Worm (Caenorhabditis elegans): Measurements from ENCODE around the gene grl-12.

Gene grl-12

ce11 chrV:8657911-8658310 lies 21.1 kb upstream of the grl-12 start:
- TF ChIP-seq skn-1 (tag; optimal IDR thresholded peaks at IDR 0.05) (peak; percentile 80), lin-14 (GFP tag; optimal IDR thresholded peaks at IDR 0.05) (no peak), C34B4.2 (tag; optimal IDR thresholded peaks at IDR 0.05) (no peak), dsc-1 (tag; optimal IDR thresholded peaks at IDR 0.05) (no peak), alr-1 (tag; optimal IDR thresholded peaks at IDR 0.05; ENCODE audit: borderline replicate concordance) (no peak), efl-1 (optimal IDR thresholded peaks at IDR 0.05) (no peak), efl-1 (GFP tag; optimal IDR thresholded peaks at IDR 0.05 in 1 of 2) (peak in 1 of 2 experiments; percentile 79), vab-15 (tag; optimal IDR thresholded peaks at IDR 0.05) (no peak), lir-3 (tag; optimal IDR thresholded peaks at IDR 0.05; ENCODE audit: poor library complexity) (no peak), hpl-2 (GFP tag; optimal IDR thresholded peaks at IDR 0.05) (no peak), nhr-85 (tag) (peak; percentile 51), nhr-237 (tag; optimal IDR thresholded peaks at IDR 0.05) (no peak), efl-3 (GFP tag; optimal IDR thresholded peaks at IDR 0.05) (no peak), C04F5.9 (tag; optimal IDR thresholded peaks at IDR 0.05) (no peak), lin-35 (GFP tag; optimal IDR thresholded peaks at IDR 0.05) (peak in 1 of 2 experiments; percentile 3), sup-37 (GFP tag; optimal IDR thresholded peaks at IDR 0.05) (no peak)

ce11 chrV:8654460-8655419 lies 17.9 kb upstream of the grl-12 start:
- TF ChIP-seq lin-35 (GFP tag; optimal IDR thresholded peaks at IDR 0.05) = peak in 1 of 2 experiments; percentile 48
- TF ChIP-seq rnt-1 (tag; optimal IDR thresholded peaks at IDR 0.05) = peak; percentile 31
- TF ChIP-seq egl-13 (tag; optimal IDR thresholded peaks at IDR 0.05) = no peak
- TF ChIP-seq lin-14 (GFP tag; optimal IDR thresholded peaks at IDR 0.05) = peak; percentile 70
- peak; percentile 41 for TF ChIP-seq elt-2 (tag; optimal IDR thresholded peaks at IDR 0.05)

DNA sequence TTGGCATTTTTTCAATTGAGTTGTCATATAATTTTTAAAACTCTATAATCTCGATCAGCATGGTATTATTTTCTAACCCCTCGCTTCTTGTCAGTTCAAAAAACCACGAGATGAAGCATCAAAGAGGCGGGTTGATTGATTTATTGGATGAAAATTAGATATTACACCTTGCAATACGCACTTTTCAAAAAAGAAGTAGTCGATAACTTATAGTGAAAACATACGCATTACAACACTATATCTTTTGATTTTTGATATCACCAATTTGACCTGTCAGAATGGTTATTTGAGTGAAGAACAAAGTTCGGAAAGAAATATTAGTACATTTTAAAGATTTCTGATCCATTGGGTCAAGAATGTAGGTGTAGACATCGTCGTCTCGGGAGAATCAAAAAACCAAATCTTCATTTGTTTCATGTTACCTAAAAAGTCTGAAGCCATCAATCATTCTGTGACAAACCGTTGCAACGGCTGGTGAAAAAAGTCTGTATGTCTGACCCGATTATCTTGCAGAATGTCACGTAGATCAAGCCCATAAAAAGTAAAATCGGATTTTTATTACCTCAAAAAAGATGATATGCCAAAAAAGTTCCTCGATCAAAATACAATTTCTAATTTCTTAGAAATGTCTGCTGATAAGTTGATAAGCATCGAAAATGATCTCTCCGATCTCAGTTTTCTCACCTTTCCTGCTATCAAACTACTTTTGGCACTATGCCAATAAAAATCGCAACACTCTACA lies 16.4 kb upstream of the grl-12 start:
- TF ChIP-seq fos-1 (tag; optimal IDR thresholded peaks at IDR 0.05) (no peak), nhr-20 (tag; optimal IDR thresholded peaks at IDR 0.05) (peak; percentile 23), nhr-90 (tag; optimal IDR thresholded peaks at IDR 0.05; ENCODE audit: poor library complexity) (peak; percentile 33), nhr-19 (GFP tag; conservative IDR thresholded peaks at IDR 0.05) (peak; percentile 20; the same call in 1 of the 2 replicates), lin-15B (tag; optimal IDR thresholded peaks at IDR 0.05) (no peak), ets-5 (GFP tag; IDR thresholded peaks at IDR 0.05) (no peak), mdl-1 (tag; optimal IDR thresholded peaks at IDR 0.05) (no peak), nhr-76 (tag; optimal IDR thresholded peaks at IDR 0.05) (no peak), sox-4 (tag; optimal IDR thresholded peaks at IDR 0.05) (no peak), elt-2 (tag; optimal IDR thresholded peaks at IDR 0.05) (peak; percentile 18), C34B4.2 (tag; optimal IDR thresholded peaks at IDR 0.05) (no peak), nhr-85 (tag) (peak; percentile 93), hpl-2 (GFP tag; optimal IDR thresholded peaks at IDR 0.05) (no peak), nhr-28 (tag; optimal IDR thresholded peaks at IDR 0.05) (no peak), snu-23 (GFP tag; optimal IDR thresholded peaks at IDR 0.05) (no peak), tlp-1 (tag; optimal IDR thresholded peaks at IDR 0.05) (peak; percentile 10), hlh-4 (tag; optimal IDR thresholded peaks at IDR 0.05) (no peak), ceh-90 (tag; optimal IDR thresholded peaks at IDR 0.05) (no peak), fkh-4 (tag; optimal IDR thresholded peaks at IDR 0.05; ENCODE audit: borderline replicate concordance) (no peak), elt-3 (tag; optimal IDR thresholded peaks at IDR 0.05) (peak in 4 of 6 experiments; percentile 8 to 88 (median 58)), lin-35 (GFP tag; optimal IDR thresholded peaks at IDR 0.05) (peak in 1 of 2 experiments; percentile 5), rnt-1 (tag; optimal IDR thresholded peaks at IDR 0.05) (peak; percentile 47), blmp-1 (tag; optimal IDR thresholded peaks at IDR 0.05) (peak; percentile 86), xbp-1 (tag; optimal IDR thresholded peaks at IDR 0.05) (no peak), lin-39 (tag; optimal IDR thresholded peaks at IDR 0.05) (no peak), nhr-71 (tag; optimal IDR thresholded peaks at IDR 0.05) (peak; percentile 34)
